Worm (Caenorhabditis elegans): Measurements from ENCODE around the gene lim-4.

ce11 chrX:3920101-3920500, 46.8 kb upstream of the lim-4 start, which contains the start of gene T22B2.2:
- TF ChIP-seq cey-2 (tag; optimal IDR thresholded peaks at IDR 0.05; ENCODE audit: borderline replicate concordance, insufficient read depth) = no peak
- no peak for TF ChIP-seq ztf-11 (tag; optimal IDR thresholded peaks at IDR 0.05)
- no peak for TF ChIP-seq lin-15B (tag; optimal IDR thresholded peaks at IDR 0.05)
- TF ChIP-seq egl-27 (tag; optimal IDR thresholded peaks at IDR 0.05) = no peak
- no peak for TF ChIP-seq unc-39 (tag; optimal IDR thresholded peaks at IDR 0.05)
